Worm (Caenorhabditis elegans): Measurements from ENCODE around the gene srg-15.

DNA sequence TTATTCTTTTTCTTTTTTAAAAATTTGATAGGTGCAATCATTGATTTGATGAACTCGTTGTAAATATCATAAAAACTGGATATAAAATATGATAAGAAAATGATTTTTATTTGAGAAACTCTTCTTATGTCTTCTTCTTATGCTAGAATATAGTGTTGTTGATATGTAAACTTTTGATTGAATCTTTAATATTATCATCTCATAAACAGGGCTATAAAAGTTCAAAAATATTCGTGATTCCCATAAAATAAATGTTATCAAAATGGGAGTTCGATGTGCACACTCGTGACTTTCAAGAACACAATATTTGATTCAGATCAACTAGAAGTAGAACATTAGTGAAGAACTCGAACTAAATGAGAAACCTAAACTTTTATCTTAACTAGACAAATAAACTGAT is 28.7 kb upstream of the srg-15 start:
- no peak for TF ChIP-seq npax-4 (tag; optimal IDR thresholded peaks at IDR 0.05)
- no peak for TF ChIP-seq ceh-31 (tag; optimal IDR thresholded peaks at IDR 0.05)
- TF ChIP-seq dmd-4 (tag; optimal IDR thresholded peaks at IDR 0.05; ENCODE audit: borderline replicate concordance): no peak

All from whole organism, late embryonic.